Fruit fly (Drosophila melanogaster) whole organism, embryonic: Measurements from ENCODE around the gene shv.

ENCODE experiments used
- Asciz ChIP-seq: fragments of 200-800 bp; sonication (Bioruptor generic); optimal IDR thresholded peaks from 2 replicates; lab custom pipeline; 2017; ENCODE audit warnings: missing biosample characterization, mild to moderate bottlenecking, missing genetic modification characterization, missing genetic modification reagents
- CG10209 ChIP-seq: fragments of 200-800 bp; sonication (Bioruptor generic); optimal IDR thresholded peaks from 3 replicates; lab custom pipeline; 2017; ENCODE audit warnings: missing biosample characterization, mild to moderate bottlenecking, missing genetic modification characterization, missing genetic modification reagents
- CG10431 ChIP-seq: fragments of 200-800 bp; sonication (Bioruptor generic); optimal IDR thresholded peaks from 3 replicates; lab custom pipeline; 2018; ENCODE audit warnings: missing biosample characterization, mild to moderate bottlenecking, missing genetic modification characterization
- CG11560 ChIP-seq: fragments of 200-800 bp; sonication (Bioruptor generic); IDR thresholded peaks from 3 replicates; pipeline ENCODE4 v1.3.6; 2022; ENCODE audit warnings: missing biosample characterization, missing genetic modification characterization
- CG12299 ChIP-seq: fragments of 200-800 bp; sonication (Bioruptor generic); optimal IDR thresholded peaks from 2 replicates; lab custom pipeline; 2018; ENCODE audit warnings: missing biosample characterization, mild to moderate bottlenecking, missing genetic modification characterization
- CG14860 ChIP-seq: fragments of 200-800 bp; sonication (Bioruptor generic); IDR thresholded peaks from 3 replicates; pipeline ENCODE4 v1.3.6; 2022; ENCODE audit warnings: missing biosample characterization, missing genetic modification characterization; ENCODE audit not compliant: partially characterized antibody
- CG15011 ChIP-seq: fragments of 200-800 bp; sonication (Bioruptor generic); optimal IDR thresholded peaks from 3 replicates; lab custom pipeline; 2018; ENCODE audit warnings: missing biosample characterization, mild to moderate bottlenecking, missing genetic modification characterization
- CG18011 ChIP-seq: fragments of 200-800 bp; sonication (Bioruptor generic); optimal IDR thresholded peaks from 2 replicates; lab custom pipeline; 2017; ENCODE audit warnings: missing biosample characterization, missing genetic modification characterization, mild to moderate bottlenecking, moderate library complexity, missing genotype
- CG30020 ChIP-seq: fragments of 200-800 bp; optimal IDR thresholded peaks from 2 replicates; lab custom pipeline; 2019; ENCODE audit warnings: missing biosample characterization, mild to moderate bottlenecking, missing genetic modification characterization, moderate library complexity
- CG30403 ChIP-seq: fragments of 200-800 bp; sonication (Bioruptor generic); optimal IDR thresholded peaks from 3 replicates; lab custom pipeline; 2016; ENCODE audit warnings: missing biosample characterization, missing genetic modification characterization
- CG31388 ChIP-seq: fragments of 200-800 bp; sonication (Bioruptor generic); optimal IDR thresholded peaks from 2 replicates; lab custom pipeline; 2016; ENCODE audit warnings: missing biosample characterization, missing genetic modification characterization
- CG32772 ChIP-seq: fragments of 200-800 bp; sonication (Bioruptor generic); IDR thresholded peaks from 2 replicates; pipeline ENCODE4 v1.3.6; 2022; ENCODE audit warnings: missing biosample characterization, missing genetic modification characterization
- CG42726 ChIP-seq: fragments of 200-800 bp; sonication (Bioruptor generic); IDR thresholded peaks from 2 replicates; pipeline ENCODE4 v1.3.6; 2022; ENCODE audit warnings: missing biosample characterization, missing genetic modification characterization; ENCODE audit not compliant: partially characterized antibody
- CG4328 ChIP-seq: fragments of 200-800 bp; sonication (Bioruptor generic); optimal IDR thresholded peaks from 3 replicates; lab custom pipeline; 2017; ENCODE audit warnings: missing biosample characterization, missing genetic modification reagents, missing genetic modification characterization
- CG4820 ChIP-seq: fragments of 200-800 bp; sonication (Bioruptor generic); optimal IDR thresholded peaks from 3 replicates; lab custom pipeline; 2016; ENCODE audit warnings: missing biosample characterization, missing genetic modification characterization
- CG7357 ChIP-seq: fragments of 200-800 bp; sonication (Bioruptor generic); IDR thresholded peaks from 3 replicates; pipeline ENCODE4 v1.3.6; 2022; ENCODE audit warnings: missing biosample characterization, missing genetic modification characterization
- CG7372 ChIP-seq: fragments of 200-800 bp; sonication (Bioruptor generic); IDR thresholded peaks from 2 replicates; pipeline ENCODE4 v1.3.6; 2022; ENCODE audit warnings: missing biosample characterization, missing genetic modification characterization
- CG7745 ChIP-seq: fragments of 200-800 bp; sonication (Bioruptor generic); optimal IDR thresholded peaks from 2 replicates; lab custom pipeline; 2018; ENCODE audit warnings: missing biosample characterization, mild to moderate bottlenecking, missing genetic modification characterization, moderate library complexity
- Camta ChIP-seq: fragments of 200-800 bp; sonication (Bioruptor generic); optimal IDR thresholded peaks from 2 replicates; lab custom pipeline; 2016; ENCODE audit warnings: missing biosample characterization, missing genetic modification characterization
- Drgx ChIP-seq: fragments of 200-800 bp; sonication (Bioruptor generic); IDR thresholded peaks from 2 replicates; pipeline ENCODE4 v1.3.6; 2022; ENCODE audit warnings: missing biosample characterization, missing genetic modification characterization
- Ets65A ChIP-seq: fragments of 200-800 bp; sonication (Bioruptor generic); peaks from one replicate; lab custom pipeline; 2016; ENCODE audit warnings: missing biosample characterization, missing genetic modification characterization
- HLHmδ ChIP-seq: fragments of 200-800 bp; sonication (Bioruptor generic); optimal IDR thresholded peaks from 2 replicates; lab custom pipeline; 2018; ENCODE audit warnings: missing biosample characterization, mild to moderate bottlenecking, missing genetic modification characterization, moderate library complexity
- HmgD ChIP-seq: fragments of 200-800 bp; sonication (Bioruptor generic); optimal IDR thresholded peaks from 3 replicates; lab custom pipeline; 2016; ENCODE audit warnings: missing biosample characterization, missing genetic modification characterization
- Hr51 ChIP-seq, 2 experiments: fragments of 200-800 bp; sonication (Bioruptor generic); optimal IDR thresholded peaks; 2 replicates in 1 of 2; 3 replicates in 1 of 2; lab custom pipeline; 2016 to 2018; ENCODE audit warnings: missing biosample characterization in 2 of 2, missing genetic modification characterization in 2 of 2, mild to moderate bottlenecking in 1 of 2, moderate library complexity in 1 of 2
- MESR4 ChIP-seq: fragments of 200-800 bp; sonication (Bioruptor generic); optimal IDR thresholded peaks from 2 replicates; lab custom pipeline; 2018; ENCODE audit warnings: missing biosample characterization, mild to moderate bottlenecking, missing genetic modification characterization, moderate library complexity
- Max ChIP-seq: fragments of 200-800 bp; sonication (Bioruptor generic); optimal IDR thresholded peaks from 2 replicates; lab custom pipeline; 2016; ENCODE audit warnings: missing biosample characterization, mild to moderate bottlenecking, missing genetic modification characterization
- Mrtf ChIP-seq: fragments of 200-800 bp; sonication (Bioruptor generic); IDR thresholded peaks from 3 replicates; pipeline ENCODE4 v1.3.6; 2022; ENCODE audit warnings: missing biosample characterization, missing genetic modification characterization
- NC2β ChIP-seq: fragments of 200-800 bp; sonication (Bioruptor generic); optimal IDR thresholded peaks from 2 replicates; lab custom pipeline; 2016; ENCODE audit warnings: missing biosample characterization, missing genetic modification characterization
- Nf-YA ChIP-seq: fragments of 200-800 bp; sonication (Bioruptor generic); IDR thresholded peaks from 2 replicates; pipeline ENCODE4 v1.3.6; 2022; ENCODE audit warnings: missing biosample characterization, missing genetic modification characterization
- Nf-YC ChIP-seq: fragments of 200-800 bp; optimal IDR thresholded peaks from 3 replicates; lab custom pipeline; 2019; ENCODE audit warnings: missing biosample characterization, mild to moderate bottlenecking, missing genetic modification characterization, moderate library complexity
- Opbp ChIP-seq: fragments of 200-800 bp; sonication (Bioruptor generic); IDR thresholded peaks from 3 replicates; pipeline ENCODE4 v1.3.6; 2022; ENCODE audit warnings: missing biosample characterization, missing genetic modification characterization; ENCODE audit not compliant: partially characterized antibody
- Vsx1 ChIP-seq: fragments of 200-800 bp; sonication (Bioruptor generic); optimal IDR thresholded peaks from 2 replicates; lab custom pipeline; 2017; ENCODE audit warnings: missing biosample characterization, mild to moderate bottlenecking, missing genetic modification characterization, missing genetic modification reagents
- chinmo ChIP-seq: fragments of 200-800 bp; sonication (Bioruptor generic); IDR thresholded peaks from 4 replicates; pipeline ENCODE4 v1.3.6; 2022; ENCODE audit warnings: missing biosample characterization, missing genetic modification characterization; ENCODE audit not compliant: partially characterized antibody
- exex ChIP-seq: fragments of 200-800 bp; sonication (Bioruptor generic); optimal IDR thresholded peaks from 4 replicates; lab custom pipeline; 2018; ENCODE audit warnings: missing biosample characterization, mild to moderate bottlenecking, missing genetic modification characterization, moderate library complexity
- fu2 ChIP-seq: fragments of 200-800 bp; sonication (Bioruptor generic); optimal IDR thresholded peaks from 2 replicates; lab custom pipeline; 2016; ENCODE audit warnings: missing biosample characterization, missing genetic modification characterization
- gsb-n ChIP-seq: fragments of 200-800 bp; sonication (Bioruptor generic); optimal IDR thresholded peaks from 3 replicates; lab custom pipeline; 2018; ENCODE audit warnings: missing biosample characterization, mild to moderate bottlenecking, missing genetic modification characterization
- insv ChIP-seq, 2 experiments: fragments of 200-800 bp; sonication (Bioruptor generic); optimal IDR thresholded peaks; 3 replicates each; lab custom pipeline; 2016 to 2018; ENCODE audit warnings: missing biosample characterization in 2 of 2, missing genetic modification characterization in 2 of 2
- kni ChIP-seq: fragments of 200-800 bp; sonication (Bioruptor generic); optimal IDR thresholded peaks from 3 replicates; lab custom pipeline; 2017; ENCODE audit warnings: mild to moderate bottlenecking, missing biosample characterization, missing genetic modification reagents, missing genetic modification characterization
- knrl ChIP-seq: fragments of 200-800 bp; sonication (Bioruptor generic); IDR thresholded peaks from 3 replicates; pipeline ENCODE4 v1.3.6; 2022; ENCODE audit warnings: missing biosample characterization, missing genetic modification characterization; ENCODE audit not compliant: partially characterized antibody
- maf-S ChIP-seq: fragments of 200-800 bp; sonication (Bioruptor generic); optimal IDR thresholded peaks from 2 replicates; lab custom pipeline; 2016; ENCODE audit warnings: missing biosample characterization, missing genetic modification characterization
- nmo ChIP-seq: fragments of 200-800 bp; sonication (Bioruptor generic); optimal IDR thresholded peaks from 2 replicates; lab custom pipeline; 2018; ENCODE audit warnings: missing biosample characterization, mild to moderate bottlenecking, missing genetic modification characterization, moderate library complexity
- oc ChIP-seq: fragments of 200-800 bp; sonication (Bioruptor generic); optimal IDR thresholded peaks from 2 replicates; lab custom pipeline; 2018; ENCODE audit warnings: missing biosample characterization, mild to moderate bottlenecking, missing genetic modification characterization, moderate library complexity
- run ChIP-seq: fragments of 200-800 bp; sonication (Bioruptor generic); optimal IDR thresholded peaks from 3 replicates; lab custom pipeline; 2018; ENCODE audit warnings: missing biosample characterization, mild to moderate bottlenecking, missing genetic modification characterization
- sens ChIP-seq: fragments of 200-800 bp; sonication (Bioruptor generic); peaks from one replicate; lab custom pipeline; 2016; ENCODE audit warnings: missing biosample characterization, missing genetic modification characterization
- slou ChIP-seq: fragments of 200-800 bp; sonication (Bioruptor generic); optimal IDR thresholded peaks from 3 replicates; lab custom pipeline; 2016; ENCODE audit warnings: missing biosample characterization, missing genetic modification characterization
- tin ChIP-seq: fragments of 200-800 bp; sonication (Bioruptor generic); optimal IDR thresholded peaks from 3 replicates; lab custom pipeline; 2016; ENCODE audit warnings: missing biosample characterization, missing genetic modification characterization
- wor ChIP-seq: fragments of 200-800 bp; sonication (Bioruptor generic); IDR thresholded peaks from 2 replicates; pipeline ENCODE4 v1.3.6; 2022; ENCODE audit warnings: missing biosample characterization, missing genetic modification characterization
- yki ChIP-seq: fragments of >200 bp; optimal IDR thresholded peaks from 3 replicates; lab custom pipeline; 2018
- zfh2 ChIP-seq: fragments of 200-800 bp; sonication (Bioruptor generic); optimal IDR thresholded peaks from 2 replicates; lab custom pipeline; 2016; ENCODE audit warnings: missing biosample characterization, missing genetic modification characterization

shv gene

DNA sequence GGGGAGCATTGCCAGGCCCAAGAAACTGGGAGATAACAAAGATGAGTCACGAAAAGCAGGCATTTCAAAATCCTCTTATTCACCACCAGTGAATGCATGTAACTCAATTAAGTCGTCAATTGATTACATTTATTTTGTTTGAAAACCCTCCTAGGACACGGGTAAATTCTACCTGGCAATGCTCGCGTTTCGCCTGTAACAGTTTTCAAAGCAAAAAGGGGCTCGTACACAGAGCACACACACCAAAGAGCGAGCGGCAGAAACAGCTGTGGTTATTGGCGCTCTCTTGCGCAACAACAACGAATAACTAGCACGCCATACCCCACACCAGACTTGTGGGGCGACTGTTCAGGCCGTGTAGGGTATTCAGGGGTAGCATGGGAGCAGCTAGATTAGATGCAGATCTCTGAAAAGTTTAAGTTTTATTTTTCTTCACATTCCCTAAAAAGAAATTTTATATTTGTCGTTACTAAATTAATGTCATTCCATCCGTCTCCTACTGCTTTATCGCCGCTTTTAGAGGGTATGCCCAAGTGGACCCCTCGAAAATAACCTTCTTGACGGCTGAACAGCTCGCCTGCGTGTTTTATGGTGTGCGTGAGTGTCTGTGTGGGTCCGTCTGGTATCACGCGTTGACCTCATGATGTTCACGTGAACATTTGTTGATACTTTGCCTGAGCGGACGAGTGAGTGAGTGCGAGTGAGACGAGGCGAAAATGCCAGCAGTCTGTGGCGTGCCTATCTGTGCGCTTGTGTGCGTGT is 27.9 kb downstream of the shv start (continued):
- TF ChIP-seq CG32772 (GFP tag; lab: Robert Waterston, UW), result no peak
- no peak for TF ChIP-seq knrl
- peak; percentile 99 for TF ChIP-seq Vsx1
- TF ChIP-seq Camta (GFP tag; lab: Kevin White, UChicago), result peak; percentile 100
- TF ChIP-seq CG30020 (tag; lab: Kevin White, UChicago), result peak; percentile 95
- TF ChIP-seq NC2β (GFP tag; lab: Kevin White, UChicago), result peak; percentile 100
- peak; percentile 100 for TF ChIP-seq CG31388 (GFP tag; lab: Kevin White, UChicago)
- peak; percentile 100 for TF ChIP-seq oc (tag; lab: Kevin White, UChicago)
- peak; percentile 99 for TF ChIP-seq MESR4 (GFP tag; lab: Kevin White, UChicago)
- TF ChIP-seq Asciz, result peak; percentile 100
- peak; percentile 100 for TF ChIP-seq sens (GFP tag; lab: Kevin White, UChicago)
- peak; percentile 100 for TF ChIP-seq gsb-n (tag; lab: Kevin White, UChicago)
- TF ChIP-seq CG4328 (GFP tag; lab: Kevin White, UChicago), result peak; percentile 100
- TF ChIP-seq Nf-YC (tag; lab: Kevin White, UChicago), result peak; percentile 96
- TF ChIP-seq CG7357, result peak; percentile 100
- TF ChIP-seq CG42726, result no peak
- TF ChIP-seq Drgx, result no peak
- no peak for TF ChIP-seq Opbp
- TF ChIP-seq chinmo, result no peak
- TF ChIP-seq CG10209, result peak; percentile 100
- peak; percentile 62 for TF ChIP-seq HLHmδ (GFP tag; lab: Kevin White, UChicago)
- TF ChIP-seq CG7745 (tag; lab: Kevin White, UChicago), result peak; percentile 97
- TF ChIP-seq HmgD, result peak; percentile 100
- no peak for TF ChIP-seq Mrtf (GFP tag; lab: Robert Waterston, UW)
- peak; percentile 100 for TF ChIP-seq CG15011 (GFP tag; lab: Kevin White, UChicago)
- TF ChIP-seq insv (GFP tag; optimal IDR thresholded peaks at IDR 0.05; lab: Kevin White, UChicago), result peak; percentile 89 to 94
- TF ChIP-seq Ets65A (GFP tag; lab: Kevin White, UChicago), result peak; percentile 100
- peak; percentile 100 for TF ChIP-seq run (tag; lab: Kevin White, UChicago)
- peak; percentile 99 for TF ChIP-seq kni (GFP tag; lab: Kevin White, UChicago)
- peak; percentile 100 for TF ChIP-seq tin (GFP tag; lab: Kevin White, UChicago)
- TF ChIP-seq nmo (GFP tag; lab: Kevin White, UChicago), result peak; percentile 100
- peak; percentile 95 for TF ChIP-seq CG18011 (GFP tag; lab: Kevin White, UChicago)
- TF ChIP-seq Hr51 (GFP tag; optimal IDR thresholded peaks at IDR 0.05; lab: Kevin White, UChicago), result peak; percentile 100
- TF ChIP-seq CG14860, result no peak
- no peak for TF ChIP-seq CG11560 (tag; lab: Robert Waterston, UW)
- TF ChIP-seq fu2, result peak; percentile 100
- peak; percentile 100 for TF ChIP-seq exex (tag; lab: Kevin White, UChicago)
- peak; percentile 100 for TF ChIP-seq slou (GFP tag; lab: Kevin White, UChicago)
- TF ChIP-seq CG12299 (tag; lab: Kevin White, UChicago), result peak; percentile 100
- TF ChIP-seq wor, result no peak
- peak; percentile 100 for TF ChIP-seq CG30403 (GFP tag; lab: Kevin White, UChicago)
- no peak for TF ChIP-seq CG7372 (GFP tag; lab: Robert Waterston, UW)
- peak; percentile 99 for TF ChIP-seq CG10431
- TF ChIP-seq yki (lab: Kevin White, UChicago), result peak; percentile 60
- peak; percentile 100 for TF ChIP-seq CG4820 (GFP tag; lab: Kevin White, UChicago)
- peak; percentile 100 for TF ChIP-seq maf-S (GFP tag; lab: Kevin White, UChicago)
- TF ChIP-seq Max (GFP tag; lab: Kevin White, UChicago), result peak; percentile 100
- TF ChIP-seq zfh2 (GFP tag; lab: Kevin White, UChicago), result peak; percentile 100
- no peak for TF ChIP-seq Nf-YA
